Fruit fly (Drosophila melanogaster): ENCODE measurements around the gene kar.
A peak's percentile ranks its signal among the peaks of the same experiment; 100 is the strongest.

Gene kar

dm6 chr3R:12701257-12701656 is 12.1 kb upstream of the kar start (continued):
- peak; percentile 36 for TF ChIP-seq nerfin-1 (tag; optimal IDR thresholded peaks at IDR 0.05)
- TF ChIP-seq CG15696 (tag; optimal IDR thresholded peaks at IDR 0.05), result peak; percentile 36
- peak; percentile 53 for TF ChIP-seq oc (tag; optimal IDR thresholded peaks at IDR 0.05)
- no peak for TF ChIP-seq CG6654 (GFP tag; optimal IDR thresholded peaks at IDR 0.05)
- no peak for TF ChIP-seq CG1832 (GFP tag; optimal IDR thresholded peaks at IDR 0.05)
- no peak for TF ChIP-seq CG30020 (tag; optimal IDR thresholded peaks at IDR 0.05)
- no peak for TF ChIP-seq CG7963 (GFP tag; IDR thresholded peaks at IDR 0.05; ENCODE audit: partially characterized antibody)
- TF ChIP-seq CG33557 (GFP tag; optimal IDR thresholded peaks at IDR 0.05), result peak; percentile 49
- peak; percentile 35 for TF ChIP-seq HHEX (GFP tag; optimal IDR thresholded peaks at IDR 0.05)
- TF ChIP-seq CG1529 (GFP tag; optimal IDR thresholded peaks at IDR 0.05), result peak; percentile 35
- TF ChIP-seq Kr (GFP tag; optimal IDR thresholded peaks at IDR 0.05), result peak; percentile 15
- TF ChIP-seq fd64A (GFP tag; optimal IDR thresholded peaks at IDR 0.05), result peak; percentile 69
- peak in 1 of 2 experiments; percentile 44 for TF ChIP-seq bsh (GFP tag; optimal IDR thresholded peaks at IDR 0.05)
- no peak for TF ChIP-seq so (GFP tag; IDR thresholded peaks at IDR 0.05)
- TF ChIP-seq kni (GFP tag; optimal IDR thresholded peaks at IDR 0.05), result peak; percentile 16
- TF ChIP-seq CG2875 (GFP tag; optimal IDR thresholded peaks at IDR 0.05), result peak; percentile 26
- no peak for TF ChIP-seq ash1 (GFP tag; optimal IDR thresholded peaks at IDR 0.05)
- peak; percentile 16; the same call in 1 of the 2 replicates for TF ChIP-seq CG17328 (GFP tag; IDR thresholded peaks at IDR 0.05)
- TF ChIP-seq vvl (GFP tag; IDR thresholded peaks at IDR 0.05), result peak; percentile 37; the same call in 1 of the 2 replicates
- TF ChIP-seq Max (GFP tag; optimal IDR thresholded peaks at IDR 0.05), result no peak
- peak; percentile 4 for TF ChIP-seq CG12071 (GFP tag; optimal IDR thresholded peaks at IDR 0.05)
- TF ChIP-seq seq (GFP tag; IDR thresholded peaks at IDR 0.05), result 0 out of 2 replicates have a peak, but pooled peaks have one; percentile 17
- peak; percentile 46 for TF ChIP-seq Xrp1 (GFP tag; IDR thresholded peaks at IDR 0.05)
- TF ChIP-seq Hmr (GFP tag; optimal IDR thresholded peaks at IDR 0.05), result no peak

dm6 chr3R:12700454-12700853 is 11.3 kb upstream of the kar start:
- TF ChIP-seq Hr78 (GFP tag; optimal IDR thresholded peaks at IDR 0.05) (peak in 1 of 2 experiments; percentile 99), Blimp-1 (GFP tag; optimal IDR thresholded peaks at IDR 0.05) (no peak), hbn (GFP tag; IDR thresholded peaks at IDR 0.05; ENCODE audit: partially characterized antibody) (no peak), NfI (GFP tag; optimal IDR thresholded peaks at IDR 0.05) (no peak), Neu2 (GFP tag; optimal IDR thresholded peaks at IDR 0.05; ENCODE audit: borderline replicate concordance) (no peak), CG17385 (GFP tag; optimal IDR thresholded peaks at IDR 0.05) (no peak), knrl (GFP tag; IDR thresholded peaks at IDR 0.05; ENCODE audit: partially characterized antibody) (no peak), peb (GFP tag; IDR thresholded peaks at IDR 0.05) (no peak), CG17328 (GFP tag; IDR thresholded peaks at IDR 0.05) (no peak), CG9797 (GFP tag; optimal IDR thresholded peaks at IDR 0.05) (no peak), ash1 (GFP tag; optimal IDR thresholded peaks at IDR 0.05) (no peak), HmgD (GFP tag; optimal IDR thresholded peaks at IDR 0.05) (no peak), CG30020 (tag; optimal IDR thresholded peaks at IDR 0.05) (no peak), CG10321 (GFP tag; IDR thresholded peaks at IDR 0.05) (no peak), ase (GFP tag; IDR thresholded peaks at IDR 0.05) (no peak), CG16779 (GFP tag; IDR thresholded peaks at IDR 0.05) (0 out of 2 replicates have a peak, but pooled peaks have one; percentile 32), yki (optimal IDR thresholded peaks at IDR 0.05) (no peak), Xrp1 (GFP tag; IDR thresholded peaks at IDR 0.05) (no peak), ftz-f1 (GFP tag; optimal IDR thresholded peaks at IDR 0.05) (peak; percentile 42)
